Fruit fly (Drosophila melanogaster) whole organism, embryonic: ENCODE results near the gene eIF2gamma.

Source experiments
- Atf-2 ChIP-seq: fragments of 200-800 bp; sonication (Bioruptor generic); optimal IDR thresholded peaks from 2 replicates; lab custom pipeline; 2016; ENCODE audit warnings: missing biosample characterization, missing genetic modification characterization
- Awh ChIP-seq: fragments of 200-800 bp; sonication (Bioruptor generic); IDR thresholded peaks from 2 replicates; pipeline ENCODE4, ENCODE4 v1.3.6; 2022; ENCODE audit warnings: missing biosample characterization, missing genetic modification characterization
- CG10321 ChIP-seq: fragments of 200-800 bp; sonication (Bioruptor generic); IDR thresholded peaks from 2 replicates; pipeline ENCODE4 v1.3.6; 2022; ENCODE audit warnings: missing biosample characterization, missing genetic modification characterization
- CG10543 ChIP-seq: fragments of 200-800 bp; sonication (Bioruptor generic); optimal IDR thresholded peaks from 3 replicates; lab custom pipeline; 2017; ENCODE audit warnings: missing biosample characterization, mild to moderate bottlenecking, missing genetic modification characterization, moderate library complexity
- CG10654 ChIP-seq: fragments of 200-800 bp; sonication (Bioruptor generic); optimal IDR thresholded peaks from 2 replicates; lab custom pipeline; 2016; ENCODE audit warnings: missing biosample characterization, missing genetic modification characterization
- CG12236 ChIP-seq: fragments of 200-800 bp; sonication (Bioruptor generic); optimal IDR thresholded peaks from 2 replicates; lab custom pipeline; 2016; ENCODE audit warnings: missing biosample characterization, missing genetic modification characterization
- CG12659 ChIP-seq: fragments of 200-800 bp; sonication (Bioruptor generic); optimal IDR thresholded peaks from 3 replicates; lab custom pipeline; 2017; ENCODE audit warnings: mild to moderate bottlenecking, missing biosample characterization, missing genetic modification reagents, missing genetic modification characterization
- CG13296 ChIP-seq: fragments of 200-800 bp; sonication (Bioruptor generic); optimal IDR thresholded peaks from 3 replicates; lab custom pipeline; 2018; ENCODE audit warnings: missing biosample characterization, mild to moderate bottlenecking, missing genetic modification characterization
- CG15269 ChIP-seq: fragments of 200-800 bp; sonication (Bioruptor generic); optimal IDR thresholded peaks from 2 replicates; lab custom pipeline; 2018; ENCODE audit warnings: missing biosample characterization, mild to moderate bottlenecking, missing genetic modification characterization, moderate library complexity
- CG17361 ChIP-seq: fragments of 200-800 bp; sonication (Bioruptor generic); IDR thresholded peaks from 3 replicates; pipeline ENCODE4 v1.3.6; 2022; ENCODE audit warnings: missing biosample characterization, missing genetic modification characterization
- CG17829 ChIP-seq: fragments of 200-800 bp; optimal IDR thresholded peaks from 2 replicates; lab custom pipeline; 2019; ENCODE audit warnings: missing biosample characterization, mild to moderate bottlenecking, missing genetic modification characterization, moderate library complexity
- CG2712 ChIP-seq: fragments of 200-800 bp; optimal IDR thresholded peaks from 3 replicates; lab custom pipeline; 2019; ENCODE audit warnings: missing biosample characterization, mild to moderate bottlenecking, missing genetic modification characterization, moderate library complexity
- CG31365 ChIP-seq: fragments of 200-800 bp; sonication (Bioruptor generic); optimal IDR thresholded peaks from 2 replicates; lab custom pipeline; 2018; ENCODE audit warnings: missing biosample characterization, mild to moderate bottlenecking, missing genetic modification characterization
- CG33213 ChIP-seq: fragments of 200-800 bp; sonication (Bioruptor generic); optimal IDR thresholded peaks from 3 replicates; lab custom pipeline; 2016; ENCODE audit warnings: missing biosample characterization, missing genetic modification characterization
- CG42726 ChIP-seq: fragments of 200-800 bp; sonication (Bioruptor generic); IDR thresholded peaks from 2 replicates; pipeline ENCODE4 v1.3.6; 2022; ENCODE audit warnings: missing biosample characterization, missing genetic modification characterization; ENCODE audit not compliant: partially characterized antibody
- CG4282 ChIP-seq: fragments of 200-800 bp; sonication (Bioruptor generic); optimal IDR thresholded peaks from 2 replicates; lab custom pipeline; 2016; ENCODE audit warnings: missing biosample characterization, missing genetic modification characterization
- CG6813 ChIP-seq: fragments of 200-800 bp; sonication (Bioruptor generic); optimal IDR thresholded peaks from 2 replicates; lab custom pipeline; 2017; ENCODE audit warnings: missing biosample characterization, missing genetic modification characterization, mild to moderate bottlenecking, moderate library complexity, missing genetic modification reagents
- CG7271 ChIP-seq: fragments of 200-800 bp; sonication (Bioruptor generic); optimal IDR thresholded peaks from 2 replicates; lab custom pipeline; 2018; ENCODE audit warnings: missing biosample characterization, mild to moderate bottlenecking, missing genetic modification characterization, moderate library complexity
- CG7786 ChIP-seq: fragments of 200-800 bp; sonication (Bioruptor generic); optimal IDR thresholded peaks from 2 replicates; lab custom pipeline; 2016; ENCODE audit warnings: missing biosample characterization, missing genetic modification characterization
- CG7987 ChIP-seq: fragments of 200-800 bp; sonication (Bioruptor generic); optimal IDR thresholded peaks from 2 replicates; lab custom pipeline; 2018; ENCODE audit warnings: missing biosample characterization, mild to moderate bottlenecking, missing genetic modification characterization, moderate library complexity
- CG8944 ChIP-seq: fragments of 200-800 bp; sonication (Bioruptor generic); optimal IDR thresholded peaks from 3 replicates; lab custom pipeline; 2016; ENCODE audit warnings: missing biosample characterization, missing genetic modification characterization
- CG9817 ChIP-seq: fragments of 200-800 bp; sonication (Bioruptor generic); optimal IDR thresholded peaks from 2 replicates; lab custom pipeline; 2018; ENCODE audit warnings: missing biosample characterization, mild to moderate bottlenecking, missing genetic modification characterization, moderate library complexity
- CG9932 ChIP-seq: fragments of 200-800 bp; sonication (Bioruptor generic); IDR thresholded peaks from 2 replicates; pipeline ENCODE4 v1.3.6; 2022; ENCODE audit warnings: missing biosample characterization, missing genetic modification characterization
- Fer3 ChIP-seq: fragments of 200-800 bp; sonication (Bioruptor generic); optimal IDR thresholded peaks from 2 replicates; lab custom pipeline; 2018; ENCODE audit warnings: missing biosample characterization, mild to moderate bottlenecking, missing genetic modification characterization, moderate library complexity
- H15 ChIP-seq: fragments of 200-800 bp; sonication (Bioruptor generic); IDR thresholded peaks from 3 replicates; pipeline ENCODE4 v1.3.6; 2022; ENCODE audit warnings: missing biosample characterization, missing genetic modification characterization
- Hand ChIP-seq: fragments of 200-800 bp; sonication (Bioruptor generic); optimal IDR thresholded peaks from 2 replicates; lab custom pipeline; 2017; ENCODE audit warnings: mild to moderate bottlenecking, missing biosample characterization, missing genetic modification reagents, missing genetic modification characterization
- Max ChIP-seq: fragments of 200-800 bp; sonication (Bioruptor generic); optimal IDR thresholded peaks from 2 replicates; lab custom pipeline; 2016; ENCODE audit warnings: missing biosample characterization, mild to moderate bottlenecking, missing genetic modification characterization
- Pdp1 ChIP-seq, 2 experiments: fragments of 200-800 bp; sonication (Bioruptor generic); optimal IDR thresholded peaks; 3 replicates each; lab custom pipeline; 2016; ENCODE audit warnings: missing biosample characterization in 2 of 2, missing genetic modification characterization in 2 of 2, mild to moderate bottlenecking in 1 of 2, moderate library complexity in 1 of 2
- Rfx ChIP-seq: fragments of 200-800 bp; sonication (Bioruptor generic); IDR thresholded peaks from 2 replicates; pipeline ENCODE4 v1.3.6; 2022; ENCODE audit warnings: missing biosample characterization, missing genetic modification characterization
- Ssrp ChIP-seq: fragments of 200-800 bp; sonication (Bioruptor generic); optimal IDR thresholded peaks from 2 replicates; lab custom pipeline; 2018; ENCODE audit warnings: missing biosample characterization, mild to moderate bottlenecking, missing genetic modification characterization, moderate library complexity
- Tbp ChIP-seq: fragments of >200 bp; optimal IDR thresholded peaks from 2 replicates; lab custom pipeline; 2018; ENCODE audit warnings: missing biosample characterization, missing genetic modification characterization
- al ChIP-seq: fragments of 200-800 bp; sonication (Bioruptor generic); IDR thresholded peaks from 2 replicates; pipeline ENCODE4 v1.3.6; 2022; ENCODE audit warnings: missing biosample characterization, missing genetic modification characterization
- ap ChIP-seq: fragments of 200-800 bp; sonication (Bioruptor generic); IDR thresholded peaks from 2 replicates; pipeline ENCODE4 v1.3.6; 2022; ENCODE audit warnings: missing biosample characterization, missing genetic modification characterization
- cato ChIP-seq: fragments of 200-800 bp; sonication (Bioruptor generic); optimal IDR thresholded peaks from 2 replicates; lab custom pipeline; 2016; ENCODE audit warnings: missing biosample characterization, missing genetic modification characterization, borderline replicate concordance
- ems ChIP-seq: fragments of 200-800 bp; sonication (Bioruptor generic); optimal IDR thresholded peaks from 3 replicates; lab custom pipeline; 2016; ENCODE audit warnings: missing biosample characterization, missing genetic modification characterization
- ewg ChIP-seq: fragments of 200-800 bp; sonication (Bioruptor generic); optimal IDR thresholded peaks from 3 replicates; lab custom pipeline; 2017; ENCODE audit warnings: mild to moderate bottlenecking, missing biosample characterization, missing genetic modification reagents, missing genetic modification characterization
- ftz-f1 ChIP-seq: fragments of 200-800 bp; sonication (Bioruptor generic); optimal IDR thresholded peaks from 2 replicates; lab custom pipeline; 2016; ENCODE audit warnings: missing biosample characterization, missing genetic modification characterization
- grn ChIP-seq: fragments of 200-800 bp; sonication (Bioruptor generic); optimal IDR thresholded peaks from 3 replicates; lab custom pipeline; 2017; ENCODE audit warnings: missing biosample characterization, missing genetic modification characterization
- gro ChIP-seq: fragments of 200-800 bp; sonication (Bioruptor generic); optimal IDR thresholded peaks from 2 replicates; lab custom pipeline; 2016; ENCODE audit warnings: missing biosample characterization, missing genetic modification characterization
- gsb ChIP-seq: fragments of 200-800 bp; sonication (Bioruptor generic); IDR thresholded peaks from 2 replicates; pipeline ENCODE4 v1.3.6; 2022; ENCODE audit warnings: missing biosample characterization, missing genetic modification characterization
- jigr1 ChIP-seq: fragments of 200-800 bp; sonication (Bioruptor generic); IDR thresholded peaks from 3 replicates; pipeline ENCODE4 v1.3.6; 2022; ENCODE audit warnings: missing biosample characterization, missing genetic modification characterization
- kni ChIP-seq: fragments of 200-800 bp; sonication (Bioruptor generic); optimal IDR thresholded peaks from 3 replicates; lab custom pipeline; 2017; ENCODE audit warnings: mild to moderate bottlenecking, missing biosample characterization, missing genetic modification reagents, missing genetic modification characterization
- knrl ChIP-seq: fragments of 200-800 bp; sonication (Bioruptor generic); IDR thresholded peaks from 3 replicates; pipeline ENCODE4 v1.3.6; 2022; ENCODE audit warnings: missing biosample characterization, missing genetic modification characterization; ENCODE audit not compliant: partially characterized antibody
- maf-S ChIP-seq: fragments of 200-800 bp; sonication (Bioruptor generic); optimal IDR thresholded peaks from 2 replicates; lab custom pipeline; 2016; ENCODE audit warnings: missing biosample characterization, missing genetic modification characterization
- run ChIP-seq: fragments of 200-800 bp; sonication (Bioruptor generic); optimal IDR thresholded peaks from 3 replicates; lab custom pipeline; 2018; ENCODE audit warnings: missing biosample characterization, mild to moderate bottlenecking, missing genetic modification characterization
- sim ChIP-seq: fragments of 200-800 bp; sonication (Bioruptor generic); IDR thresholded peaks from 2 replicates; pipeline ENCODE4 v1.3.6; 2022; ENCODE audit warnings: missing biosample characterization, missing genetic modification characterization
- sr ChIP-seq: fragments of 200-800 bp; sonication (Bioruptor generic); IDR thresholded peaks from 3 replicates; pipeline ENCODE4 v1.3.6; 2022; ENCODE audit warnings: missing biosample characterization, missing genetic modification characterization
- trh ChIP-seq: fragments of 200-800 bp; sonication (Bioruptor generic); optimal IDR thresholded peaks from 2 replicates; lab custom pipeline; 2016; ENCODE audit warnings: missing biosample characterization, missing genetic modification characterization
- tup ChIP-seq: fragments of 200-800 bp; sonication (Bioruptor generic); optimal IDR thresholded peaks from 2 replicates; lab custom pipeline; 2016; ENCODE audit warnings: missing biosample characterization, mild to moderate bottlenecking, missing genetic modification characterization, moderate library complexity

The eIF2gamma gene

dm6 chr3R:15262710-15263672, at the start of gene eIF2gamma, which contains the start of gene Set (continued):
- no peak for TF ChIP-seq run
- TF ChIP-seq CG10321 (GFP tag; lab: Robert Waterston, UW): no peak
- TF ChIP-seq Atf-2 (GFP tag; lab: Kevin White, UChicago): peak; percentile 11
- TF ChIP-seq Tbp (GFP tag; lab: Kevin White, UChicago): peak; percentile 17
- TF ChIP-seq ems (GFP tag; lab: Kevin White, UChicago): peak; percentile 17
- peak; percentile 60 for TF ChIP-seq gro (GFP tag; lab: Kevin White, UChicago)
- TF ChIP-seq CG17829: peak; percentile 54
- TF ChIP-seq Ssrp (tag; lab: Kevin White, UChicago): no peak
- TF ChIP-seq ap (GFP tag; lab: Robert Waterston, UW): no peak
- TF ChIP-seq CG15269 (tag; lab: Kevin White, UChicago): no peak
- TF ChIP-seq Pdp1 (GFP tag; optimal IDR thresholded peaks at IDR 0.05; lab: Kevin White, UChicago): peak in 1 of 2 experiments; percentile 12
- TF ChIP-seq ewg (GFP tag; lab: Kevin White, UChicago): no peak
- TF ChIP-seq Hand: no peak
- TF ChIP-seq CG17361 (GFP tag; lab: Robert Waterston, UW): no peak
- TF ChIP-seq jigr1: no peak
- TF ChIP-seq CG10543 (GFP tag; lab: Kevin White, UChicago): peak; percentile 29
- no peak for TF ChIP-seq CG31365 (tag; lab: Kevin White, UChicago)
- TF ChIP-seq maf-S (GFP tag; lab: Kevin White, UChicago): peak; percentile 17
- peak; percentile 61 for TF ChIP-seq CG7786 (GFP tag; lab: Kevin White, UChicago)
- peak; percentile 25 for TF ChIP-seq CG8944 (GFP tag; lab: Kevin White, UChicago)
- TF ChIP-seq tup: peak; percentile 13
- no peak for TF ChIP-seq CG12236 (GFP tag; lab: Kevin White, UChicago)
- peak; percentile 86 for TF ChIP-seq Rfx (GFP tag; lab: Robert Waterston, UW)
- no peak for TF ChIP-seq CG7271 (tag; lab: Kevin White, UChicago)
- TF ChIP-seq CG6813 (GFP tag; lab: Kevin White, UChicago): no peak
- TF ChIP-seq Max: peak; percentile 60
- TF ChIP-seq CG4282 (GFP tag; lab: Kevin White, UChicago): no peak
- no peak for TF ChIP-seq Fer3 (tag; lab: Kevin White, UChicago)
- TF ChIP-seq CG12659 (GFP tag; lab: Kevin White, UChicago): peak; percentile 68
- TF ChIP-seq CG7987 (GFP tag; lab: Kevin White, UChicago): peak; percentile 42
- TF ChIP-seq sim (GFP tag; lab: Robert Waterston, UW): no peak
- no peak for TF ChIP-seq cato (GFP tag; lab: Kevin White, UChicago)
- no peak for TF ChIP-seq trh (GFP tag; lab: Kevin White, UChicago)
- peak; percentile 54 for TF ChIP-seq ftz-f1 (GFP tag; lab: Kevin White, UChicago)
- no peak for TF ChIP-seq CG2712
- no peak for TF ChIP-seq sr (GFP tag; lab: Robert Waterston, UW)
- no peak for TF ChIP-seq CG10654 (GFP tag; lab: Kevin White, UChicago)
- no peak for TF ChIP-seq CG13296 (GFP tag; lab: Kevin White, UChicago)
- peak; percentile 22 for TF ChIP-seq CG9817 (tag; lab: Kevin White, UChicago)
- TF ChIP-seq CG9932 (GFP tag; lab: Robert Waterston, UW): peak; percentile 87
- peak; percentile 45 for TF ChIP-seq al (GFP tag; lab: Robert Waterston, UW)
- peak; percentile 94 for TF ChIP-seq knrl (GFP tag; lab: Robert Waterston, UW)
- TF ChIP-seq CG33213 (GFP tag; lab: Kevin White, UChicago): peak; percentile 3
- no peak for TF ChIP-seq kni (GFP tag; lab: Kevin White, UChicago)
- no peak; the same call in 2 of the 3 replicates for TF ChIP-seq H15 (GFP tag; lab: Robert Waterston, UW)
- 0 out of 2 replicates have a peak, but pooled peaks have one; percentile 7 for TF ChIP-seq Awh (GFP tag; lab: Robert Waterston, UW)
- peak; percentile 98 for TF ChIP-seq CG42726 (GFP tag; lab: Robert Waterston, UW)
- TF ChIP-seq gsb: no peak
- no peak for TF ChIP-seq grn (GFP tag; lab: Kevin White, UChicago)
